Worm (Caenorhabditis elegans): Measurements from ENCODE around the gene mls-2.

ce11 chrX:4749080-4749479 lies 12.4 kb downstream of the mls-2 start, which contains the start of gene lon-2:
- TF ChIP-seq hlh-13 (GFP tag; optimal IDR thresholded peaks at IDR 0.05) (no peak), ceh-9 (tag; optimal IDR thresholded peaks at IDR 0.05) (no peak), ets-4 (tag; optimal IDR thresholded peaks at IDR 0.05) (no peak), nhr-11 (tag; optimal IDR thresholded peaks at IDR 0.05) (no peak), ahr-1 (tag; optimal IDR thresholded peaks at IDR 0.05) (no peak)
